Fruit fly (Drosophila melanogaster): Measurements from ENCODE around the gene CG14260.

CG14260 gene

DNA sequence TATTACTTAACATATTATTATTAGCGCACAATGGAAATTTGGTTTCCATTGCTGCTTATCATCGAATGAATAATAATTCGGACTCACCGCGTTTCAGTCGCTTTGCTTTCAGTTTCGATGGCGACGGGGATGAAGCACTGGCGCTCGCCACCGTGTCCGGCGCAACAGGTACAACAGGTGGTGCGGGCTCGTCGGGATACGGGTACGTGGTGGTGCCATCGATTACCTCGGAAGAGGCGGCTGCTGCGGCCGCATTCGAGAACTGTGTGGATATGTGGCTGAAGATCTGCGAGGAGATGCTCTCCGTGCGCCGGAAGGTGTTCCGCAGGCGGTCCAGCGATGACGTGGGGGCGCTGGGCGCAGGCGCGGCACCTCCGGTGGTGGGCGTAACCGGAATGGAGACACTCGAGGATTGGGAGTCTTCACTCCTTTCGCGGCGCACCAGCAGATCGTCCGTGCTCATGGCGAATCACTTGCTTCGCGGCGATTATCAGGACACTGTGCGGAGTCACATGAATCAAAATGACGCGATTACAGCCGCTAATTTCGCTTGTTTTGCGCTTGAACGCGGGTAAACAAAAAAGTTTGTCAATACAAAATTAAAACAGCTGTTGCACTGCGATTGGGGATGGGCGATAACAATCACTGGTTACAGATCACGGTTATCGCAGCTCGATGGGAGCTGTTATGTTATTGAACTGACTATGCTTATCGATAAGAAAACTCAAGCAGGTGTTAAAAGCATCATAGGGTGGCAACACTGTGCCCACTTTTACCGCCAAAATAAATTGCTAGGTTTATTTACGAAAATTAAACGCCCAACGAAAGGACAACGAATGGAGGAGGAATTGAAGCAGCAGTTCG, 26.6 kb upstream of the CG14260 start, which contains the start of the genes CG31064 and PolA2 (continued):
- TF ChIP-seq CG12236 (GFP tag; optimal IDR thresholded peaks at IDR 0.05) (no peak), HmgD (GFP tag; optimal IDR thresholded peaks at IDR 0.05) (peak; percentile 58), lov (optimal IDR thresholded peaks at IDR 0.05) (no peak), lov (GFP tag; IDR thresholded peaks at IDR 0.05) (no peak), run (tag; optimal IDR thresholded peaks at IDR 0.05) (no peak), CG18476 (GFP tag; optimal IDR thresholded peaks at IDR 0.05) (no peak), sens (GFP tag) (peak; percentile 72), bigmax (GFP tag; optimal IDR thresholded peaks at IDR 0.05) (no peak), phol (tag; optimal IDR thresholded peaks at IDR 0.05) (peak; percentile 8), Dref (GFP tag; IDR thresholded peaks at IDR 0.05) (peak; percentile 98), Bdp1 (GFP tag; optimal IDR thresholded peaks at IDR 0.05) (no peak), CG8924 (tag; optimal IDR thresholded peaks at IDR 0.05) (peak; percentile 9), tap (tag; optimal IDR thresholded peaks at IDR 0.05) (no peak), MBD-R2 (GFP tag; IDR thresholded peaks at IDR 0.05) (peak; percentile 96), Ada2b (GFP tag; IDR thresholded peaks at IDR 0.05) (no peak), Dad (GFP tag; optimal IDR thresholded peaks at IDR 0.05) (peak; percentile 17), CG8765 (GFP tag; IDR thresholded peaks at IDR 0.05) (no peak), CG6654 (GFP tag; optimal IDR thresholded peaks at IDR 0.05) (no peak), Side (GFP tag; optimal IDR thresholded peaks at IDR 0.05) (no peak), Dbx (GFP tag; IDR thresholded peaks at IDR 0.05) (peak; percentile 13; the same call in 1 of the 3 replicates), lola (GFP tag; optimal IDR thresholded peaks at IDR 0.05) (no peak), Hey (tag; optimal IDR thresholded peaks at IDR 0.05) (no peak), ara (GFP tag; IDR thresholded peaks at IDR 0.05) (0 out of 2 replicates have a peak, but pooled peaks have one; percentile 35), repo (GFP tag; optimal IDR thresholded peaks at IDR 0.05) (no peak), cg (GFP tag; optimal IDR thresholded peaks at IDR 0.05) (no peak), pzg (GFP tag; optimal IDR thresholded peaks at IDR 0.05) (peak; percentile 95), CG13123 (GFP tag; optimal IDR thresholded peaks at IDR 0.05) (no peak), gt (GFP tag; IDR thresholded peaks at IDR 0.05) (no peak), Fer1 (GFP tag; optimal IDR thresholded peaks at IDR 0.05) (no peak), nmo (GFP tag; optimal IDR thresholded peaks at IDR 0.05) (peak; percentile 25), Ssrp (tag; optimal IDR thresholded peaks at IDR 0.05) (no peak), Drgx (GFP tag; IDR thresholded peaks at IDR 0.05) (no peak), HmgZ (tag; optimal IDR thresholded peaks at IDR 0.05) (peak; percentile 71), Max (GFP tag; optimal IDR thresholded peaks at IDR 0.05) (no peak), CG17385 (GFP tag; optimal IDR thresholded peaks at IDR 0.05) (no peak), Xrp1 (GFP tag; IDR thresholded peaks at IDR 0.05) (peak; percentile 29; the same call in 1 of the 2 replicates), sim (GFP tag; IDR thresholded peaks at IDR 0.05) (no peak), CG12391 (tag; optimal IDR thresholded peaks at IDR 0.05) (peak; percentile 3), CG13775 (GFP tag; optimal IDR thresholded peaks at IDR 0.05) (no peak), CG10462 (GFP tag; optimal IDR thresholded peaks at IDR 0.05) (no peak), kni (GFP tag; optimal IDR thresholded peaks at IDR 0.05) (peak; percentile 26), CG4617 (GFP tag; optimal IDR thresholded peaks at IDR 0.05; ENCODE audit: borderline replicate concordance) (peak; percentile 35), CG14710 (tag; optimal IDR thresholded peaks at IDR 0.05) (peak; percentile 76), CG3847 (GFP tag; IDR thresholded peaks at IDR 0.05) (peak; percentile 51; the same call in 1 of the 2 replicates), ind (GFP tag; optimal IDR thresholded peaks at IDR 0.05) (no peak), CG15479 (GFP tag; optimal IDR thresholded peaks at IDR 0.05) (no peak), CG8388 (GFP tag; optimal IDR thresholded peaks at IDR 0.05) (no peak), CG17186 (GFP tag; optimal IDR thresholded peaks at IDR 0.05) (no peak), yki (optimal IDR thresholded peaks at IDR 0.05) (no peak), dm (GFP tag; optimal IDR thresholded peaks at IDR 0.05) (peak; percentile 42)
